Worm (Caenorhabditis elegans) whole organism, L2 larva: ENCODE data around the gene egl-44.

Source experiments
- aly-2 ChIP-seq: fragments of 150-350 bp; optimal IDR thresholded peaks from 2 replicates; lab custom pipeline; 2014; ENCODE audit warnings: missing biosample characterization, missing genetic modification characterization
- ama-1 ChIP-seq: fragments of 150-350 bp; optimal IDR thresholded peaks from 2 replicates; lab custom pipeline; 2018; ENCODE audit warnings: inconsistent platforms

DNA sequence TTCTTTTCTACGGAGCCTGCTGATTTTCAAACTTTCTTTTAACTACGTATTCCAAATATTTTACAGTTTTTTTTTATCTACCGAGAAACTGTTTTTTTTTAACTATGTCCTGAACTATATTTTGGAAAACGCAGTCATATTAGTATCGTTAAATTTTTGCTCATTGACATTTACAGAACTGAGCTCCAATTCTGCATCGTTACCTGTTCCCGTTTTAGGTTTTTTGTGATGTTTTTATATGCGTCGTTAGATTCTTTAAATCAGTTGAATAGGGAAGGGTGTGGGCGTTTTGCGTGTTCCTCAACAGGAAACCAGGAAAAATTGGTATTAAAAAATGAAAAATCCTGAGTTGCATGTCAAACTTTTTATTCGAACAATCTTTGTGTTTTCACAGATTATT, 35.8 kb upstream of the egl-44 start:
- TF ChIP-seq aly-2 (tag; lab: Kevin White, UChicago) (no peak), ama-1 (lab: Kevin White, UChicago) (no peak)
